Worm (Caenorhabditis elegans) whole organism, L4/young adult: ENCODE results near the gene T28A8.3.

Experiments
- W03F9.2 ChIP-seq: fragments of 150-350 bp; optimal IDR thresholded peaks from 2 replicates; lab custom pipeline; 2014; ENCODE audit warnings: missing biosample characterization, missing genetic modification characterization
- dao-5 ChIP-seq: sonication (generic microtip); optimal IDR thresholded peaks from 2 replicates; lab custom pipeline; 2016; ENCODE audit warnings: missing genotype, missing genetic modification characterization, moderate library complexity, missing compliant biosample characterization
- him-1 ChIP-seq: sonication (generic microtip); optimal IDR thresholded peaks from 2 replicates; lab custom pipeline; 2016; ENCODE audit warnings: missing genotype, missing genetic modification reagents, missing genetic modification characterization, missing compliant biosample characterization

The T28A8.3 gene

ce11 chrIII:13556039-13556438 is 50.2 kb downstream of the T28A8.3 start:
- no peak for TF ChIP-seq him-1 (tag; lab: Kevin White, UChicago)
- no peak for TF ChIP-seq dao-5 (tag; lab: Kevin White, UChicago)
- no peak for TF ChIP-seq W03F9.2 (tag; lab: Kevin White, UChicago)
